Fruit fly (Drosophila melanogaster) whole organism, embryonic: ENCODE results near the gene w-cup.
A peak's percentile ranks its signal among the peaks of the same experiment; 100 is the strongest.

Experiments used
- ATbp ChIP-seq: fragments of 200-800 bp; sonication (Bioruptor generic); optimal IDR thresholded peaks from 2 replicates; lab custom pipeline; 2017; ENCODE audit warnings: missing biosample characterization, mild to moderate bottlenecking, missing genetic modification characterization, missing genetic modification reagents
- Atf3 ChIP-seq: fragments of 200-800 bp; sonication (Bioruptor generic); optimal IDR thresholded peaks from 3 replicates; lab custom pipeline; 2016; ENCODE audit warnings: missing biosample characterization, missing genetic modification characterization
- CG10654 ChIP-seq: fragments of 200-800 bp; sonication (Bioruptor generic); optimal IDR thresholded peaks from 2 replicates; lab custom pipeline; 2016; ENCODE audit warnings: missing biosample characterization, missing genetic modification characterization
- CG10979 ChIP-seq: fragments of 200-800 bp; sonication (Bioruptor generic); optimal IDR thresholded peaks from 2 replicates; lab custom pipeline; 2018; ENCODE audit warnings: missing biosample characterization, mild to moderate bottlenecking, missing genetic modification characterization, moderate library complexity
- CG11504 ChIP-seq: fragments of 200-800 bp; sonication (Bioruptor generic); optimal IDR thresholded peaks from 3 replicates; lab custom pipeline; 2019; ENCODE audit warnings: missing biosample characterization, mild to moderate bottlenecking, missing genetic modification characterization, moderate library complexity
- CG11695 ChIP-seq: fragments of 200-800 bp; sonication (Bioruptor generic); IDR thresholded peaks from 3 replicates; pipeline ENCODE4 v1.3.6; 2022; ENCODE audit warnings: missing biosample characterization, missing genetic modification characterization
- CG13424 ChIP-seq: fragments of 200-800 bp; sonication (Bioruptor generic); optimal IDR thresholded peaks from 2 replicates; lab custom pipeline; 2019; ENCODE audit warnings: missing biosample characterization, mild to moderate bottlenecking, missing genetic modification characterization, moderate library complexity
- CG13894 ChIP-seq: fragments of 200-800 bp; sonication (Bioruptor generic); optimal IDR thresholded peaks from 3 replicates; lab custom pipeline; 2018; ENCODE audit warnings: missing biosample characterization, mild to moderate bottlenecking, missing genetic modification characterization, moderate library complexity
- CG15601 ChIP-seq: fragments of 200-800 bp; sonication (Bioruptor generic); optimal IDR thresholded peaks from 3 replicates; lab custom pipeline; 2019; ENCODE audit warnings: missing biosample characterization, mild to moderate bottlenecking, missing genetic modification characterization, moderate library complexity
- CG18599 ChIP-seq: fragments of 200-800 bp; sonication (Bioruptor generic); optimal IDR thresholded peaks from 3 replicates; lab custom pipeline; 2017; ENCODE audit warnings: missing biosample characterization, missing genetic modification characterization, mild to moderate bottlenecking, moderate library complexity, missing genetic modification reagents
- CG2202 ChIP-seq: fragments of 200-800 bp; sonication (Bioruptor generic); optimal IDR thresholded peaks from 2 replicates; lab custom pipeline; 2018; ENCODE audit warnings: missing biosample characterization, mild to moderate bottlenecking, missing genetic modification characterization
- CG2678 ChIP-seq: fragments of 200-800 bp; sonication (Bioruptor generic); optimal IDR thresholded peaks from 3 replicates; lab custom pipeline; 2019; ENCODE audit warnings: missing biosample characterization, mild to moderate bottlenecking, missing genetic modification characterization, moderate library complexity
- CG2712 ChIP-seq: fragments of 200-800 bp; optimal IDR thresholded peaks from 3 replicates; lab custom pipeline; 2019; ENCODE audit warnings: missing biosample characterization, mild to moderate bottlenecking, missing genetic modification characterization, moderate library complexity
- CG3838 ChIP-seq: fragments of 200-800 bp; sonication (Bioruptor generic); optimal IDR thresholded peaks from 3 replicates; lab custom pipeline; 2016; ENCODE audit warnings: missing biosample characterization, missing genetic modification characterization
- CG42726 ChIP-seq: fragments of 200-800 bp; sonication (Bioruptor generic); IDR thresholded peaks from 2 replicates; pipeline ENCODE4 v1.3.6; 2022; ENCODE audit warnings: missing biosample characterization, missing genetic modification characterization; ENCODE audit not compliant: partially characterized antibody
- CG8924 ChIP-seq: fragments of 200-800 bp; optimal IDR thresholded peaks from 3 replicates; lab custom pipeline; 2019; ENCODE audit warnings: missing biosample characterization, mild to moderate bottlenecking, missing genetic modification characterization, moderate library complexity
- CG9817 ChIP-seq: fragments of 200-800 bp; sonication (Bioruptor generic); optimal IDR thresholded peaks from 2 replicates; lab custom pipeline; 2018; ENCODE audit warnings: missing biosample characterization, mild to moderate bottlenecking, missing genetic modification characterization, moderate library complexity
- CoRest ChIP-seq: fragments of 200-800 bp; sonication (Bioruptor generic); optimal IDR thresholded peaks from 3 replicates; lab custom pipeline; 2018; ENCODE audit warnings: missing biosample characterization, mild to moderate bottlenecking, missing genetic modification characterization, moderate library complexity
- Drgx ChIP-seq: fragments of 200-800 bp; sonication (Bioruptor generic); IDR thresholded peaks from 2 replicates; pipeline ENCODE4 v1.3.6; 2022; ENCODE audit warnings: missing biosample characterization, missing genetic modification characterization
- E2f2 ChIP-seq: fragments of 200-800 bp; sonication (Bioruptor generic); IDR thresholded peaks from 2 replicates; pipeline ENCODE4 v1.3.6; 2022; ENCODE audit warnings: missing biosample characterization, missing genetic modification characterization
- H15 ChIP-seq: fragments of 200-800 bp; sonication (Bioruptor generic); IDR thresholded peaks from 3 replicates; pipeline ENCODE4 v1.3.6; 2022; ENCODE audit warnings: missing biosample characterization, missing genetic modification characterization
- Hand ChIP-seq: fragments of 200-800 bp; sonication (Bioruptor generic); optimal IDR thresholded peaks from 2 replicates; lab custom pipeline; 2017; ENCODE audit warnings: mild to moderate bottlenecking, missing biosample characterization, missing genetic modification reagents, missing genetic modification characterization
- Hmr ChIP-seq: fragments of 200-800 bp; sonication (Bioruptor generic); optimal IDR thresholded peaks from 3 replicates; lab custom pipeline; 2017; ENCODE audit warnings: mild to moderate bottlenecking, missing biosample characterization, missing genetic modification reagents, missing genetic modification characterization
- Hr51 ChIP-seq, 2 experiments: fragments of 200-800 bp; sonication (Bioruptor generic); optimal IDR thresholded peaks; 2 replicates in 1 of 2; 3 replicates in 1 of 2; lab custom pipeline; 2016 to 2018; ENCODE audit warnings: missing biosample characterization in 2 of 2, missing genetic modification characterization in 2 of 2, mild to moderate bottlenecking in 1 of 2, moderate library complexity in 1 of 2
- Med ChIP-seq: fragments of 200-800 bp; sonication (Bioruptor generic); peaks from one replicate; lab custom pipeline; 2016; ENCODE audit warnings: missing biosample characterization, missing genetic modification characterization, mild to moderate bottlenecking, inconsistent platforms, moderate library complexity
- Oli ChIP-seq: fragments of 200-800 bp; sonication (Bioruptor generic); optimal IDR thresholded peaks from 2 replicates; lab custom pipeline; 2018; ENCODE audit warnings: missing biosample characterization, mild to moderate bottlenecking, missing genetic modification characterization, moderate library complexity
- Ptx1 ChIP-seq: fragments of 200-800 bp; sonication (Bioruptor generic); IDR thresholded peaks from 2 replicates; pipeline ENCODE4 v1.3.6; 2022; ENCODE audit warnings: missing biosample characterization, missing genetic modification characterization
- Sox102F ChIP-seq: fragments of 200-800 bp; sonication (Bioruptor generic); optimal IDR thresholded peaks from 2 replicates; lab custom pipeline; 2018; ENCODE audit warnings: missing biosample characterization, mild to moderate bottlenecking, missing genetic modification characterization, moderate library complexity
- Xbp1 ChIP-seq: fragments of 200-800 bp; sonication (Bioruptor generic); optimal IDR thresholded peaks from 3 replicates; lab custom pipeline; 2016; ENCODE audit warnings: missing biosample characterization, mild to moderate bottlenecking, missing genetic modification characterization
- Xrp1 ChIP-seq: fragments of 200-800 bp; sonication (Bioruptor generic); IDR thresholded peaks from 2 replicates; pipeline ENCODE4 v1.3.6; 2022; ENCODE audit warnings: missing biosample characterization, missing genetic modification characterization
- corto ChIP-seq: fragments of 200-800 bp; sonication (Bioruptor generic); optimal IDR thresholded peaks from 2 replicates; lab custom pipeline; 2016; ENCODE audit warnings: missing biosample characterization, mild to moderate bottlenecking, missing genetic modification characterization, moderate library complexity
- disco-r ChIP-seq: fragments of 200-800 bp; sonication (Bioruptor generic); optimal IDR thresholded peaks from 2 replicates; lab custom pipeline; 2016; ENCODE audit warnings: missing biosample characterization, missing genetic modification characterization
- dmrt99B ChIP-seq: fragments of 200-800 bp; sonication (Bioruptor generic); optimal IDR thresholded peaks from 2 replicates; lab custom pipeline; 2018; ENCODE audit warnings: missing biosample characterization, mild to moderate bottlenecking, missing genetic modification characterization, moderate library complexity
- fru ChIP-seq: fragments of >200 bp; optimal IDR thresholded peaks from 2 replicates; lab custom pipeline; 2017
- gem ChIP-seq: fragments of 200-800 bp; sonication (Bioruptor generic); optimal IDR thresholded peaks from 2 replicates; lab custom pipeline; 2019; ENCODE audit warnings: missing biosample characterization, mild to moderate bottlenecking, missing genetic modification characterization, moderate library complexity
- grau ChIP-seq: fragments of 200-800 bp; optimal IDR thresholded peaks from 3 replicates; lab custom pipeline; 2019; ENCODE audit warnings: missing biosample characterization, mild to moderate bottlenecking, missing genetic modification characterization, moderate library complexity
- kah ChIP-seq: fragments of 200-800 bp; sonication (Bioruptor generic); optimal IDR thresholded peaks from 2 replicates; lab custom pipeline; 2018; ENCODE audit warnings: missing biosample characterization, mild to moderate bottlenecking, missing genetic modification characterization
- klu ChIP-seq: fragments of 200-800 bp; sonication (Bioruptor generic); IDR thresholded peaks from 2 replicates; pipeline ENCODE4 v1.3.6; 2022; ENCODE audit warnings: missing biosample characterization, missing genetic modification characterization
- lola ChIP-seq, 3 experiments: fragments of >200 bp in 2 of 3; fragments of 200-800 bp in 1 of 3; sonication (Bioruptor generic) in 1 of 3; optimal IDR thresholded peaks; 2 replicates each; lab custom pipeline; 2017 to 2019; ENCODE audit warnings: missing biosample characterization in 3 of 3, missing genetic modification characterization in 3 of 3, mild to moderate bottlenecking in 1 of 3, moderate library complexity in 1 of 3
- phol ChIP-seq: fragments of 200-800 bp; sonication (Bioruptor generic); optimal IDR thresholded peaks from 3 replicates; lab custom pipeline; 2018; ENCODE audit warnings: missing biosample characterization, mild to moderate bottlenecking, missing genetic modification characterization, moderate library complexity
- sens ChIP-seq: fragments of 200-800 bp; sonication (Bioruptor generic); peaks from one replicate; lab custom pipeline; 2016; ENCODE audit warnings: missing biosample characterization, missing genetic modification characterization
- so ChIP-seq: fragments of 200-800 bp; sonication (Bioruptor generic); IDR thresholded peaks from 3 replicates; pipeline ENCODE4 v1.3.6; 2022; ENCODE audit warnings: missing biosample characterization, missing genetic modification characterization
- yki ChIP-seq: fragments of >200 bp; optimal IDR thresholded peaks from 3 replicates; lab custom pipeline; 2018

Gene w-cup

dm6 chr2L:10615889-10616288, 38.3 kb upstream of the w-cup start:
- TF ChIP-seq so (GFP tag; lab: Robert Waterston, UW) (0 out of 3 replicates have a peak, but pooled peaks have one; percentile 25), Drgx (GFP tag; lab: Robert Waterston, UW) (peak; percentile 51), CG13894 (no peak), Hmr (peak; percentile 8), CG42726 (GFP tag; lab: Robert Waterston, UW) (no peak), Atf3 (no peak), ATbp (GFP tag; lab: Kevin White, UChicago) (peak; percentile 7), E2f2 (GFP tag; lab: Robert Waterston, UW) (peak; percentile 8; the same call in 1 of the 2 replicates), CG2202 (no peak), klu (no peak), Med (peak; percentile 0), sens (GFP tag; lab: Kevin White, UChicago) (peak; percentile 38), CG2678 (tag; lab: Kevin White, UChicago) (peak; percentile 35), lola (GFP tag; optimal IDR thresholded peaks at IDR 0.05; lab: Kevin White, UChicago) (no peak), dmrt99B (tag; lab: Kevin White, UChicago) (peak; percentile 41), CoRest (tag; lab: Kevin White, UChicago) (peak; percentile 1), Ptx1 (GFP tag; lab: Robert Waterston, UW) (0 out of 2 replicates have a peak, but pooled peaks have one; percentile 6), Xbp1 (no peak), CG15601 (tag; lab: Kevin White, UChicago) (no peak), gem (tag; lab: Kevin White, UChicago) (peak; percentile 34), CG2712 (peak; percentile 16), Hand (GFP tag; lab: Kevin White, UChicago) (no peak), CG11695 (GFP tag; lab: Robert Waterston, UW) (peak; percentile 29; the same call in 1 of the 3 replicates), yki (lab: Kevin White, UChicago) (no peak), CG11504 (tag; lab: Kevin White, UChicago) (peak; percentile 5), fru (no peak), corto (GFP tag; lab: Kevin White, UChicago) (peak; percentile 8), Oli (tag; lab: Kevin White, UChicago) (peak; percentile 35), CG13424 (peak; percentile 36), Sox102F (GFP tag; lab: Kevin White, UChicago) (peak; percentile 9), CG3838 (GFP tag; lab: Kevin White, UChicago) (no peak), CG10654 (GFP tag; lab: Kevin White, UChicago) (no peak), phol (peak; percentile 16), Hr51 (GFP tag; optimal IDR thresholded peaks at IDR 0.05; lab: Kevin White, UChicago) (peak in 1 of 2 experiments; percentile 34), CG8924 (peak; percentile 1), H15 (no peak), Xrp1 (peak; percentile 32; the same call in 1 of the 2 replicates), kah (GFP tag; lab: Kevin White, UChicago) (no peak), grau (tag; lab: Kevin White, UChicago) (peak; percentile 14), CG9817 (no peak), disco-r (GFP tag; lab: Kevin White, UChicago) (no peak), CG18599 (GFP tag; lab: Kevin White, UChicago) (peak; percentile 24), CG10979 (tag; lab: Kevin White, UChicago) (peak; percentile 3)
